Worm (Caenorhabditis elegans) whole organism, young adult: Measurements from ENCODE around the gene tufm-1.
A peak's percentile ranks its signal among the peaks of the same experiment; 100 is the strongest.
"Not testable (repeated sequence)": the region's sequence is repeated elsewhere in the genome, so short reads cannot be mapped to it uniquely, and the experiment has no call there.

ENCODE experiments used
- B0336.3 ChIP-seq: fragments of 200-800 bp; sonication (Bioruptor generic); IDR thresholded peaks from 2 replicates; pipeline ENCODE4 v1.3.6; 2022; ENCODE audit warnings: missing genetic modification characterization, missing compliant biosample characterization
- C06A6.2 ChIP-seq: fragments of 200-800 bp; sonication (Bioruptor generic); conservative IDR thresholded peaks from 2 replicates; pipeline ENCODE4 v1.3.6; 2022; ENCODE audit warnings: missing genetic modification characterization, missing compliant biosample characterization
- D2030.7 ChIP-seq: fragments of 200-800 bp; sonication (Bioruptor generic); IDR thresholded peaks from 2 replicates; pipeline ENCODE4 v1.3.6; 2022; ENCODE audit warnings: missing genetic modification reagents, missing genetic modification characterization, missing compliant biosample characterization
- F37B4.10 ChIP-seq: fragments of 200-800 bp; sonication (Bioruptor generic); IDR thresholded peaks from 2 replicates; pipeline ENCODE4 v1.3.6; 2022; ENCODE audit warnings: missing genetic modification characterization, missing compliant biosample characterization
- Y56A3A.18 ChIP-seq: fragments of 200-800 bp; sonication (Bioruptor generic); IDR thresholded peaks from 2 replicates; pipeline ENCODE4 v1.3.6; 2022; ENCODE audit warnings: missing genetic modification reagents, missing genetic modification characterization, missing compliant biosample characterization
- ama-1 ChIP-seq, 3 experiments: fragments of 150-350 bp in 1 of 3; sonication (generic microtip) in 2 of 3; optimal IDR thresholded peaks; 2 replicates each; lab custom pipeline; 2014 to 2018; ENCODE audit warnings: missing biosample characterization in 2 of 3, missing genetic modification characterization in 2 of 3, missing genetic modification reagents in 2 of 3
- aptf-2 ChIP-seq: fragments of 200-800 bp; sonication (Bioruptor generic); conservative IDR thresholded peaks from 2 replicates; pipeline ENCODE4 v1.3.6; 2022; ENCODE audit warnings: missing genetic modification reagents, missing genetic modification characterization, missing compliant biosample characterization
- aptf-3 ChIP-seq: fragments of 200-800 bp; sonication (Bioruptor generic); IDR thresholded peaks from 2 replicates; pipeline ENCODE4 v1.3.6; 2022; ENCODE audit warnings: missing genetic modification characterization, missing compliant biosample characterization
- athp-1 ChIP-seq: sonication (generic microtip); optimal IDR thresholded peaks from 2 replicates; lab custom pipeline; 2017; ENCODE audit warnings: mild to moderate bottlenecking, missing genetic modification characterization, missing compliant biosample characterization
- attf-3 ChIP-seq: fragments of 200-800 bp; sonication (Bioruptor generic); conservative IDR thresholded peaks from 2 replicates; pipeline ENCODE4 v1.3.6; 2022; ENCODE audit warnings: missing genetic modification reagents, missing genetic modification characterization, missing compliant biosample characterization
- attf-6 ChIP-seq: fragments of 200-800 bp; sonication (Bioruptor generic); IDR thresholded peaks from 2 replicates; pipeline ENCODE4 v1.3.6; 2022; ENCODE audit warnings: missing genetic modification reagents, missing genetic modification characterization, missing compliant biosample characterization
- bed-2 ChIP-seq: fragments of 200-800 bp; sonication (Bioruptor generic); IDR thresholded peaks from 2 replicates; pipeline ENCODE4 v1.3.6; 2022; ENCODE audit warnings: missing genetic modification reagents, missing genetic modification characterization, missing compliant biosample characterization
- cebp-2 ChIP-seq: fragments of 200-800 bp; sonication (Bioruptor generic); IDR thresholded peaks from 2 replicates; pipeline ENCODE4 v1.3.6; 2022; ENCODE audit warnings: missing genetic modification characterization, missing compliant biosample characterization
- ceh-58 ChIP-seq: fragments of 200-800 bp; sonication (Bioruptor generic); IDR thresholded peaks from 2 replicates; pipeline ENCODE4 v1.3.6; 2022; ENCODE audit warnings: missing genetic modification characterization, missing compliant biosample characterization
- die-1 ChIP-seq: sonication (generic microtip); optimal IDR thresholded peaks from 2 replicates; lab custom pipeline; 2016; ENCODE audit warnings: missing genotype, mild to moderate bottlenecking, missing genetic modification characterization, missing compliant biosample characterization
- dox-1 ChIP-seq: fragments of 200-800 bp; sonication (Bioruptor generic); IDR thresholded peaks from 2 replicates; pipeline ENCODE4 v1.3.6; 2022; ENCODE audit warnings: missing genetic modification reagents, missing genetic modification characterization, missing compliant biosample characterization
- efl-1 ChIP-seq: fragments of 150-350 bp; optimal IDR thresholded peaks from 2 replicates; lab custom pipeline; 2014; ENCODE audit warnings: missing biosample characterization, missing genetic modification reagents, missing genetic modification characterization
- ekl-4 ChIP-seq: fragments of 200-800 bp; sonication (Bioruptor generic); IDR thresholded peaks from 2 replicates; pipeline ENCODE4 v1.3.6; 2022; ENCODE audit warnings: missing genetic modification reagents, missing genetic modification characterization, missing compliant biosample characterization
- fkh-3 ChIP-seq: sonication (generic microtip); optimal IDR thresholded peaks from 2 replicates; lab custom pipeline; 2016; ENCODE audit warnings: mild to moderate bottlenecking, missing genetic modification characterization, missing compliant biosample characterization
- gei-17 ChIP-seq: fragments of 200-800 bp; sonication (Bioruptor generic); optimal IDR thresholded peaks from 2 replicates; lab custom pipeline; 2018; ENCODE audit warnings: mild to moderate bottlenecking, missing genetic modification characterization, missing compliant biosample characterization
- hmg-1.2 ChIP-seq: fragments of 200-800 bp; sonication (Bioruptor generic); IDR thresholded peaks from 2 replicates; pipeline ENCODE4 v1.3.6; 2022; ENCODE audit warnings: missing genetic modification reagents, missing genetic modification characterization, missing compliant biosample characterization
- lin-26 ChIP-seq: fragments of 200-800 bp; sonication (Bioruptor generic); IDR thresholded peaks from 2 replicates; pipeline ENCODE4 v1.3.6; 2022; ENCODE audit warnings: missing genetic modification reagents, missing genetic modification characterization, missing compliant biosample characterization
- lin-35 ChIP-seq, 3 experiments: fragments of 150-350 bp in 2 of 3; sonication (generic microtip) in 1 of 3; optimal IDR thresholded peaks; 2 replicates each; lab custom pipeline; 2014 to 2018; ENCODE audit warnings: missing biosample characterization in 3 of 3, missing genetic modification characterization in 3 of 3, missing genetic modification reagents in 3 of 3
- lin-40 ChIP-seq: sonication (generic microtip); optimal IDR thresholded peaks from 2 replicates; lab custom pipeline; 2016; ENCODE audit warnings: missing genetic modification characterization, mild to moderate bottlenecking, missing compliant biosample characterization, missing genotype, missing genetic modification reagents
- lsl-1 ChIP-seq: fragments of 200-800 bp; sonication (Bioruptor generic); optimal IDR thresholded peaks from 2 replicates; lab custom pipeline; 2018; ENCODE audit warnings: mild to moderate bottlenecking, missing genetic modification characterization, moderate library complexity, missing compliant biosample characterization
- madf-6 ChIP-seq: fragments of 200-800 bp; sonication (Bioruptor generic); IDR thresholded peaks from 2 replicates; pipeline ENCODE4 v1.3.6; 2022; ENCODE audit warnings: missing genetic modification reagents, missing genetic modification characterization, missing compliant biosample characterization
- mxl-1 ChIP-seq: sonication (generic microtip); optimal IDR thresholded peaks from 2 replicates; lab custom pipeline; 2016; ENCODE audit warnings: missing genetic modification characterization, missing compliant biosample characterization
- nfyb-1 ChIP-seq: fragments of 200-800 bp; sonication (Bioruptor generic); IDR thresholded peaks from 2 replicates; pipeline ENCODE4 v1.3.6; 2022; ENCODE audit warnings: missing genetic modification reagents, missing genetic modification characterization, missing compliant biosample characterization
- pbrm-1 ChIP-seq: fragments of 200-800 bp; sonication (Bioruptor generic); IDR thresholded peaks from 2 replicates; pipeline ENCODE4 v1.3.6; 2022; ENCODE audit warnings: missing genetic modification reagents, missing genetic modification characterization, missing compliant biosample characterization
- rcor-1 ChIP-seq: fragments of 200-800 bp; sonication (Bioruptor generic); IDR thresholded peaks from 2 replicates; pipeline ENCODE4 v1.3.6; 2022; ENCODE audit warnings: missing genetic modification reagents, missing genetic modification characterization, missing compliant biosample characterization
- rpc-1 ChIP-seq, 2 experiments: fragments of 150-350 bp in 1 of 2; sonication (generic microtip) in 1 of 2; optimal IDR thresholded peaks; 2 replicates each; lab custom pipeline; 2014 to 2018; ENCODE audit warnings: missing biosample characterization in 1 of 2, missing genetic modification characterization in 1 of 2, missing genetic modification reagents in 1 of 2, missing genotype in 1 of 2
- snpc-1.1 ChIP-seq: sonication (generic microtip); optimal IDR thresholded peaks from 2 replicates; lab custom pipeline; 2017; ENCODE audit warnings: missing genetic modification characterization, mild to moderate bottlenecking, missing compliant biosample characterization, antibody characterized with exemption, moderate library complexity, missing genotype, missing genetic modification reagents; ENCODE audit not compliant: insufficient read depth
- snpc-4 ChIP-seq, 5 experiments: fragments of 150-350 bp in 1 of 5; sonication (generic microtip) in 4 of 5; optimal IDR thresholded peaks; 2 replicates each; lab custom pipeline; 2014 to 2018; ENCODE audit warnings: missing genetic modification characterization in 5 of 5, missing biosample characterization in 3 of 5, antibody characterized with exemption in 2 of 5, mild to moderate bottlenecking in 2 of 5, missing compliant biosample characterization in 2 of 5, missing genotype in 2 of 5, moderate library complexity in 2 of 5, missing genetic modification reagents in 1 of 5
- tbp1 ChIP-seq: fragments of 200-800 bp; sonication (Bioruptor generic); optimal IDR thresholded peaks from 2 replicates; lab custom pipeline; 2018; ENCODE audit warnings: mild to moderate bottlenecking, missing genetic modification characterization, missing compliant biosample characterization
- xnd-1 ChIP-seq: sonication (generic microtip); optimal IDR thresholded peaks from 2 replicates; lab custom pipeline; 2016; ENCODE audit warnings: missing genotype, missing genetic modification reagents, missing genetic modification characterization, missing compliant biosample characterization
- zfh-2 ChIP-seq: fragments of 200-800 bp; sonication (Bioruptor generic); conservative IDR thresholded peaks from 2 replicates; pipeline ENCODE4 v1.3.6; 2022; ENCODE audit warnings: missing genetic modification reagents, missing genetic modification characterization, missing compliant biosample characterization
- zim-3 ChIP-seq: sonication (generic microtip); optimal IDR thresholded peaks from 2 replicates; lab custom pipeline; 2017; ENCODE audit warnings: mild to moderate bottlenecking, missing genetic modification characterization, moderate library complexity, missing compliant biosample characterization
- ztf-6 ChIP-seq: fragments of 200-800 bp; sonication (Bioruptor generic); IDR thresholded peaks from 2 replicates; pipeline ENCODE4 v1.3.6; 2022; ENCODE audit warnings: missing genetic modification reagents, missing genetic modification characterization, missing compliant biosample characterization

tufm-1 gene

DNA sequence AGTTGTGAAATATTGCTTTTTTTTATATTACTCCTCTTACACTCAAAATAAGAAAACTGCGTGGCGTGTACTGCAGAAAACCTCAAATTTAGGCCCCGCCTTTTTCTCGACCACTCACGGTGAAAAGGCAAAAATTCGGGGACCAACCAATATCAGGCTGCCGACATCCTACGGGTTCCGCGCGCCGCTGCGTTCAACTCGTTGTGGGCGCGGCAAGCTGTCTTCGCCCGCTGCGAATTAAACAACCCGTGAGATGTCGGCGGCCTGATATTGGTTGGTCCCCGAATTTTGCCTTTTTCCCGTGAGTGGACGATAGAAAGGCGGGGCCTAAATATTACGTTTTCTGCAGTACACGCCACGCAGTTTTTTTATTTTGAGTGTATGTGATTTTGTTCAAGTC, 17.3 kb downstream of the tufm-1 start:
- not testable (repeated sequence) for TF ChIP-seq snpc-4 (GFP tag; optimal IDR thresholded peaks at IDR 0.05; lab: Kevin White, UChicago)
- TF ChIP-seq snpc-4 (tag; optimal IDR thresholded peaks at IDR 0.05; lab: Kevin White, UChicago): peak in 1 of 4 experiments; percentile 78

DNA sequence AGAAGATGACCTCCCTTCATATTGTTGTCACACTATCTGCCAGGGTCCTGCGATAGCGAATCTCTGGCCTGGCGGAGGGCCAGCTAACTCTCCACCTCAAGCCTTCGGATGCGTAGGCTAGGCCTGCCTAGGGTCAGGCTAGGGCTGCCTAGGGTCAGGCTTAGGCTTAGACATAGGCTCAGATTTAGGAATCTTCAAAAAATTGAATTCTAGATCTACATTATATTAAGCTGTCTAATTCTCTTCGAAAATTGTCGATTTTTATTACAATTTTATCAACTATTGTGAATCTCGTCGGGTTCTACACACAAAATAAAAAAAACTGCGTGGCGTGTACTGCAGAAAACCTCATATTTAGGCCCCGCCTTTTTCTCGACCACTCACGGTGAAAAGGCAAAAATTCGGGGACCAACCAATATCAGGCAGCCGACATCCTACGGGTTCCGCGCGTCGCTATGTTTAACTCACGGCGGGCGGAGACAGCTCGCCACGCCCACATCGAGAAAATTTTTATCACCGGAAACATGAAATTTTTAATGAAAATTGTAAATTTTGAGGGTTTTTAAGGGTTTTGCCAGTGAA, 19.2 kb downstream of the tufm-1 start:
- TF ChIP-seq lsl-1 (peak; percentile 40), fkh-3 (tag; lab: Kevin White, UChicago) (no peak), zfh-2 (GFP tag; lab: Robert Waterston, UW) (peak; percentile 46; the same call in 1 of the 2 replicates), attf-3 (GFP tag; lab: Robert Waterston, UW) (no peak), rcor-1 (GFP tag; lab: Robert Waterston, UW) (no peak), D2030.7 (GFP tag; lab: Robert Waterston, UW) (peak; percentile 57), F37B4.10 (GFP tag; lab: Robert Waterston, UW) (no peak), mxl-1 (tag; lab: Kevin White, UChicago) (peak; percentile 13), xnd-1 (peak; percentile 26), tbp1 (peak; percentile 23), B0336.3 (peak; percentile 40; the same call in 1 of the 2 replicates), lin-40 (tag; lab: Kevin White, UChicago) (no peak), bed-2 (GFP tag; lab: Robert Waterston, UW) (no peak), snpc-1.1 (tag; lab: Kevin White, UChicago) (peak; percentile 61), aptf-3 (GFP tag; lab: Robert Waterston, UW) (no peak), rpc-1 (optimal IDR thresholded peaks at IDR 0.05; lab: Kevin White, UChicago) (no peak), rpc-1 (tag; optimal IDR thresholded peaks at IDR 0.05; lab: Kevin White, UChicago) (no peak), hmg-1.2 (peak; percentile 76), cebp-2 (GFP tag; lab: Robert Waterston, UW) (no peak), Y56A3A.18 (0 out of 2 replicates have a peak, but pooled peaks have one; percentile 25), ekl-4 (GFP tag; lab: Robert Waterston, UW) (peak; percentile 50; the same call in 1 of the 2 replicates), efl-1 (GFP tag; lab: Kevin White, UChicago) (no peak), attf-6 (GFP tag; lab: Robert Waterston, UW) (peak; percentile 73; the same call in 1 of the 2 replicates), madf-6 (GFP tag; lab: Robert Waterston, UW) (peak; percentile 55), athp-1 (no peak), zim-3 (tag; lab: Kevin White, UChicago) (no peak), dox-1 (GFP tag; lab: Robert Waterston, UW) (peak; percentile 70), ztf-6 (GFP tag; lab: Robert Waterston, UW) (no peak), ama-1 (optimal IDR thresholded peaks at IDR 0.05; lab: Kevin White, UChicago) (no peak), ama-1 (GFP tag; optimal IDR thresholded peaks at IDR 0.05; lab: Kevin White, UChicago) (no peak), C06A6.2 (GFP tag; lab: Robert Waterston, UW) (no peak), gei-17 (GFP tag; lab: Kevin White, UChicago) (no peak), aptf-2 (GFP tag; lab: Robert Waterston, UW) (0 out of 2 replicates have a peak, but pooled peaks have one; percentile 53), pbrm-1 (GFP tag; lab: Robert Waterston, UW) (peak; percentile 54), die-1 (tag; lab: Kevin White, UChicago) (no peak), snpc-4 (GFP tag; optimal IDR thresholded peaks at IDR 0.05; lab: Kevin White, UChicago) (peak; percentile 73), snpc-4 (tag; optimal IDR thresholded peaks at IDR 0.05; lab: Kevin White, UChicago) (peak in 3 of 4 experiments; percentile 54 to 91 (median 90)), ceh-58 (GFP tag; lab: Robert Waterston, UW) (0 out of 2 replicates have a peak, but pooled peaks have one; percentile 75), nfyb-1 (GFP tag; lab: Robert Waterston, UW) (no peak), lin-26 (GFP tag; lab: Robert Waterston, UW) (peak; percentile 67; the same call in 1 of the 2 replicates), lin-35 (GFP tag; optimal IDR thresholded peaks at IDR 0.05; lab: Kevin White, UChicago) (no peak)
- TF ChIP-seq, all 124 proteins: peak for 19
